Worm (Caenorhabditis elegans) whole organism, L3 larva: Measurements from ENCODE around the gene Y43C5A.3.
A peak's percentile ranks its signal among the peaks of the same experiment; 100 is the strongest.

Experiments used
- R02D3.7 ChIP-seq: fragments of 150-350 bp; optimal IDR thresholded peaks from 2 replicates; lab custom pipeline; 2014; ENCODE audit warnings: missing biosample characterization, missing genetic modification characterization
- ZK546.5 ChIP-seq: sonication (generic microtip); optimal IDR thresholded peaks from 2 replicates; lab custom pipeline; 2017; ENCODE audit warnings: missing biosample characterization, missing genetic modification characterization
- aly-2 ChIP-seq: fragments of 150-350 bp; optimal IDR thresholded peaks from 2 replicates; lab custom pipeline; 2014; ENCODE audit warnings: missing biosample characterization, missing genetic modification characterization
- ama-1 ChIP-seq: fragments of 150-350 bp; optimal IDR thresholded peaks from 2 replicates; lab custom pipeline; 2018
- ceh-82 ChIP-seq: fragments of 150-350 bp; optimal IDR thresholded peaks from 2 replicates; lab custom pipeline; 2014; ENCODE audit warnings: missing biosample characterization, missing genetic modification characterization
- ceh-9 ChIP-seq: sonication (generic microtip); optimal IDR thresholded peaks from 2 replicates; lab custom pipeline; 2018; ENCODE audit warnings: missing biosample characterization, missing genetic modification characterization
- daf-12 ChIP-seq: fragments of 150-350 bp; optimal IDR thresholded peaks from 2 replicates; lab custom pipeline; 2014; ENCODE audit warnings: missing biosample characterization, missing genetic modification reagents, missing genetic modification characterization
- egl-27 ChIP-seq: sonication (generic microtip); optimal IDR thresholded peaks from 4 replicates; lab custom pipeline; 2017; ENCODE audit warnings: missing biosample characterization, missing genetic modification reagents, missing genetic modification characterization
- egl-5 ChIP-seq: fragments of 150-350 bp; optimal IDR thresholded peaks from 2 replicates; lab custom pipeline; 2017; ENCODE audit warnings: missing biosample characterization, missing genetic modification reagents, missing genetic modification characterization, inconsistent platforms
- elt-1 ChIP-seq: fragments of 150-350 bp; optimal IDR thresholded peaks from 2 replicates; lab custom pipeline; 2014; ENCODE audit warnings: missing biosample characterization, missing genetic modification characterization
- elt-2 ChIP-seq: sonication (generic microtip); optimal IDR thresholded peaks from 2 replicates; lab custom pipeline; 2016; ENCODE audit warnings: missing genetic modification reagents, mild to moderate bottlenecking, missing genetic modification characterization, missing compliant biosample characterization
- elt-3 ChIP-seq, 3 experiments: fragments of 150-350 bp in 1 of 3; sonication (generic microtip) in 2 of 3; optimal IDR thresholded peaks; 2 replicates in 2 of 3; 4 replicates in 1 of 3; lab custom pipeline; 2014 to 2017; ENCODE audit warnings: missing biosample characterization in 3 of 3, missing genetic modification characterization in 3 of 3
- eor-1 ChIP-seq, 2 experiments: fragments of 150-350 bp; optimal IDR thresholded peaks; 2 replicates each; lab custom pipeline; 2014 to 2018; ENCODE audit warnings: missing biosample characterization in 2 of 2, missing genetic modification characterization in 2 of 2
- fkh-10 ChIP-seq: sonication (generic microtip); optimal IDR thresholded peaks from 2 replicates; lab custom pipeline; 2017; ENCODE audit warnings: missing biosample characterization, missing genetic modification reagents, missing genetic modification characterization
- fkh-2 ChIP-seq: fragments of 150-350 bp; optimal IDR thresholded peaks from 2 replicates; lab custom pipeline; 2014; ENCODE audit warnings: missing biosample characterization, missing genetic modification reagents, missing genetic modification characterization
- fos-1 ChIP-seq: fragments of 150-350 bp; optimal IDR thresholded peaks from 2 replicates; lab custom pipeline; 2014; ENCODE audit warnings: missing biosample characterization, missing genetic modification characterization
- hmg-11 ChIP-seq: sonication (generic microtip); optimal IDR thresholded peaks from 2 replicates; lab custom pipeline; 2016; ENCODE audit warnings: missing genetic modification characterization, missing compliant biosample characterization
- jun-1 ChIP-seq: fragments of 150-350 bp; optimal IDR thresholded peaks from 2 replicates; lab custom pipeline; 2014; ENCODE audit warnings: missing biosample characterization, missing genetic modification reagents, missing genetic modification characterization
- lin-15B ChIP-seq: fragments of 150-350 bp; optimal IDR thresholded peaks from 2 replicates; lab custom pipeline; 2014; ENCODE audit warnings: missing biosample characterization, missing genetic modification characterization
- lsy-12 ChIP-seq: sonication (generic microtip); optimal IDR thresholded peaks from 2 replicates; lab custom pipeline; 2016; ENCODE audit warnings: mild to moderate bottlenecking, missing genetic modification characterization, missing compliant biosample characterization
- mdl-1 ChIP-seq: fragments of 150-350 bp; optimal IDR thresholded peaks from 2 replicates; lab custom pipeline; 2014; ENCODE audit warnings: missing biosample characterization, missing genetic modification characterization
- mml-1 ChIP-seq: fragments of 150-350 bp; sonication (generic microtip); optimal IDR thresholded peaks from 3 replicates; lab custom pipeline; 2014; ENCODE audit warnings: missing biosample characterization, missing genetic modification characterization
- nfya-1 ChIP-seq: sonication (generic microtip); optimal IDR thresholded peaks from 2 replicates; lab custom pipeline; 2017; ENCODE audit warnings: missing genetic modification characterization, mild to moderate bottlenecking, missing compliant biosample characterization, antibody characterized with exemption, moderate library complexity; ENCODE audit not compliant: insufficient read depth
- nhr-23 ChIP-seq: fragments of 150-350 bp; optimal IDR thresholded peaks from 2 replicates; lab custom pipeline; 2014; ENCODE audit warnings: missing biosample characterization, missing genetic modification reagents, missing genetic modification characterization
- nhr-237 ChIP-seq: fragments of 150-350 bp; optimal IDR thresholded peaks from 2 replicates; lab custom pipeline; 2014; ENCODE audit warnings: missing biosample characterization, missing genetic modification characterization
- nhr-25 ChIP-seq: sonication (generic microtip); optimal IDR thresholded peaks from 2 replicates; lab custom pipeline; 2017; ENCODE audit warnings: missing biosample characterization, missing genetic modification characterization
- nhr-28 ChIP-seq: fragments of 150-350 bp; optimal IDR thresholded peaks from 2 replicates; lab custom pipeline; 2014; ENCODE audit warnings: missing biosample characterization, missing genetic modification characterization
- nhr-43 ChIP-seq: sonication (generic microtip); optimal IDR thresholded peaks from 2 replicates; lab custom pipeline; 2016; ENCODE audit warnings: mild to moderate bottlenecking, missing genetic modification characterization, missing compliant biosample characterization; ENCODE audit not compliant: poor library complexity, severe bottlenecking
- nhr-67 ChIP-seq: fragments of 150-350 bp; optimal IDR thresholded peaks from 2 replicates; lab custom pipeline; 2014; ENCODE audit warnings: missing biosample characterization, missing genetic modification characterization
- nhr-76 ChIP-seq: fragments of 150-350 bp; sonication (generic microtip); optimal IDR thresholded peaks from 5 replicates; lab custom pipeline; 2014; ENCODE audit warnings: missing biosample characterization, missing genetic modification characterization
- nhr-77 ChIP-seq: fragments of 150-350 bp; optimal IDR thresholded peaks from 2 replicates; lab custom pipeline; 2014; ENCODE audit warnings: missing biosample characterization, missing genetic modification characterization
- pha-4 ChIP-seq: fragments of 150-350 bp; optimal IDR thresholded peaks from 2 replicates; lab custom pipeline; 2014; ENCODE audit warnings: missing biosample characterization, missing genetic modification reagents, missing genetic modification characterization
- pqm-1 ChIP-seq: fragments of 150-350 bp; optimal IDR thresholded peaks from 2 replicates; lab custom pipeline; 2017; ENCODE audit warnings: missing biosample characterization, missing genetic modification characterization, inconsistent platforms
- snpc-4 ChIP-seq: fragments of 150-350 bp; optimal IDR thresholded peaks from 2 replicates; lab custom pipeline; 2014; ENCODE audit warnings: missing biosample characterization, missing genetic modification characterization
- tbx-2 ChIP-seq: sonication (generic microtip); optimal IDR thresholded peaks from 2 replicates; lab custom pipeline; 2016; ENCODE audit warnings: mild to moderate bottlenecking, missing genetic modification characterization, missing compliant biosample characterization
- unc-39 ChIP-seq: sonication (generic microtip); optimal IDR thresholded peaks from 4 replicates; lab custom pipeline; 2017; ENCODE audit warnings: missing biosample characterization, missing genetic modification characterization
- unc-62 ChIP-seq: fragments of 150-350 bp; sonication (generic microtip); optimal IDR thresholded peaks from 4 replicates; lab custom pipeline; 2014; ENCODE audit warnings: missing biosample characterization, missing genetic modification reagents, missing genetic modification characterization
- zag-1 ChIP-seq: fragments of 150-350 bp; optimal IDR thresholded peaks from 2 replicates; lab custom pipeline; 2014; ENCODE audit warnings: missing biosample characterization, missing genetic modification characterization
- ztf-11 ChIP-seq: fragments of 150-350 bp; optimal IDR thresholded peaks from 2 replicates; lab custom pipeline; 2014; ENCODE audit warnings: missing biosample characterization, missing genetic modification characterization
- ztf-4 ChIP-seq: fragments of 150-350 bp; optimal IDR thresholded peaks from 2 replicates; lab custom pipeline; 2014; ENCODE audit warnings: missing biosample characterization, missing genetic modification characterization

Y43C5A.3 gene

DNA sequence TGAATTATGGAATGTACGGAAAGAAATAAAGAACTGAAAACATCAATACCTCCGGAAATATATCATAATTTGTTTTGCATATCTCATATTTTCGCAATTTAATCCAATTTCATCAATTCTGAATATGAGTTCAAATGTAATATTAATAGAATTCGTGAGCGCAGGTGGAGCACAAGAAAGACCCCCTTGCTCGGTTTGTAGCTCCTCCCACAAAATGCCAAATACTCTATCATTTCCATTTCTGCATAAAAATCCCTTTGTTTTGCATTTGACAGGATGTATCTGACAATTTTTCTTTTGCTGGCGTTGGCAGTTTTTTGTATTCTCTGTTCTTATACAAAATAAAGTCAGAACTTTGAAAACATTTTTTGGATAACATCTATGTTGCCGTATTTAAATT, 1.2 kb downstream of the Y43C5A.3 start:
- TF ChIP-seq ceh-9 (tag; lab: Kevin White, UChicago) (no peak), pha-4 (no peak), nhr-67 (no peak), pqm-1 (no peak), aly-2 (tag; lab: Kevin White, UChicago) (no peak), zag-1 (tag; lab: Kevin White, UChicago) (no peak), mml-1 (no peak), elt-1 (tag; lab: Kevin White, UChicago) (no peak), nhr-76 (tag; lab: Kevin White, UChicago) (no peak), fkh-2 (tag; lab: Kevin White, UChicago) (no peak), nhr-43 (tag; lab: Kevin White, UChicago) (no peak), daf-12 (tag; lab: Kevin White, UChicago) (no peak)

DNA sequence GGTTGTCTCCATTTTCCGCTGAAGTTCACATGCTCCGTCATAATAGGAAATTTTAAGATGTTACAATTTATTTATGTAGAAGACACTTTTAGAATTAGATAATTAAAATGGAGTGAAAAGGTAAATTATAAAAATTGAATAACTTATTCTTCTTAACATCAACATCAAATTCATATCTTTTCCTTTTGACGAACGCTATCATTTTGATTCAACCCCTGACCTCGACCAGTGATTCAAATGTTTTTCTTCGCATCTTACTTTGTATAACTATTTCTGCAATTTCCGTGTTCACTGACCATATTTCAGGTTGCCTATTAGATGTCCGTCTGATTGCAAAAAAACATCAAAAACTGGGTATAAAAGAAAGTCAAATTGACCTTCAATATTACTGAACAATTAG, 3.1 kb downstream of the Y43C5A.3 start, which contains the start of gene Y43C5A.7:
Y43C5A.7 (plus strand) TSS at position 301 of the 400 bp plus-strand sequence.
- TF ChIP-seq snpc-4 (tag; lab: Kevin White, UChicago), result no peak
- no peak for TF ChIP-seq elt-3 (tag; optimal IDR thresholded peaks at IDR 0.05; lab: Kevin White, UChicago)
- no peak for TF ChIP-seq nhr-76 (tag; lab: Kevin White, UChicago)
- no peak for TF ChIP-seq nhr-237 (tag; lab: Kevin White, UChicago)
- TF ChIP-seq ztf-4, result no peak
- no peak for TF ChIP-seq eor-1 (tag; optimal IDR thresholded peaks at IDR 0.05; lab: Kevin White, UChicago)

DNA sequence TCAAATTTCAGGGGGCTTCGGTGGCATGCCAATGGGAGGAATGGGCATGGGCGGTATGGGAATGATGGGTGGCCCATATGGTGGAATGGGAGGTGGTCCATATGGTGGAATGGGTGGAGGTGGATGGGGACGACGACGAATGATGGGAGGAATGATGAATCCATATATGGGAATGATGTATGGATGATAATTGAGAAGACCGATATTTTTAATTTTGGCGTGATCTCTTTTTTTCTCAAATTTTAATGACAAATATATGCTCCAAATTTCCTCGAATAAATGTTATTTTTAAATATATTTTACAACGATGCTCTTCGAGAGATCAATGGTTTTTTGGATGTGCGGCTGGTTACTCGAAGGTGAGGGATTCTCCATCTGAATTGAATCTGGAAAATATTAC, 3.9 kb downstream of the Y43C5A.3 start, which contains the start of gene Y43C5A.4:
Y43C5A.4 (plus strand) TSS at position 301 of the 400 bp plus-strand sequence.
- TF ChIP-seq nhr-23 (tag; lab: Kevin White, UChicago) (no peak), unc-62 (GFP tag; lab: Kevin White, UChicago) (no peak), lsy-12 (tag; lab: Kevin White, UChicago) (no peak), nhr-67 (no peak), nhr-76 (tag; lab: Kevin White, UChicago) (no peak), ztf-4 (no peak), hmg-11 (no peak), elt-2 (no peak), elt-3 (tag; optimal IDR thresholded peaks at IDR 0.05; lab: Kevin White, UChicago) (no peak), eor-1 (tag; optimal IDR thresholded peaks at IDR 0.05; lab: Kevin White, UChicago) (no peak), nhr-77 (no peak), fkh-10 (GFP tag; lab: Kevin White, UChicago) (no peak), unc-39 (tag; lab: Kevin White, UChicago) (no peak), zag-1 (tag; lab: Kevin White, UChicago) (no peak), tbx-2 (tag; lab: Kevin White, UChicago) (no peak), ztf-11 (no peak), fkh-2 (tag; lab: Kevin White, UChicago) (no peak), fos-1 (no peak), elt-1 (tag; lab: Kevin White, UChicago) (no peak), nhr-237 (tag; lab: Kevin White, UChicago) (no peak)
- TF ChIP-seq, all 47 proteins: peak for 0

ce11 chrIV:10281482-10281881, 7.6 kb downstream of the Y43C5A.3 start, which contains the start of gene thk-1:
TSS of gene thk-1 (minus strand) at chrIV:10281582.
- TF ChIP-seq pqm-1, result peak; percentile 15
- peak; percentile 42 for TF ChIP-seq elt-2
- no peak for TF ChIP-seq R02D3.7 (tag; lab: Kevin White, UChicago)
- no peak for TF ChIP-seq nhr-23 (tag; lab: Kevin White, UChicago)
- TF ChIP-seq nhr-43 (tag; lab: Kevin White, UChicago), result no peak
- TF ChIP-seq, all 47 proteins: peak for 2

DNA sequence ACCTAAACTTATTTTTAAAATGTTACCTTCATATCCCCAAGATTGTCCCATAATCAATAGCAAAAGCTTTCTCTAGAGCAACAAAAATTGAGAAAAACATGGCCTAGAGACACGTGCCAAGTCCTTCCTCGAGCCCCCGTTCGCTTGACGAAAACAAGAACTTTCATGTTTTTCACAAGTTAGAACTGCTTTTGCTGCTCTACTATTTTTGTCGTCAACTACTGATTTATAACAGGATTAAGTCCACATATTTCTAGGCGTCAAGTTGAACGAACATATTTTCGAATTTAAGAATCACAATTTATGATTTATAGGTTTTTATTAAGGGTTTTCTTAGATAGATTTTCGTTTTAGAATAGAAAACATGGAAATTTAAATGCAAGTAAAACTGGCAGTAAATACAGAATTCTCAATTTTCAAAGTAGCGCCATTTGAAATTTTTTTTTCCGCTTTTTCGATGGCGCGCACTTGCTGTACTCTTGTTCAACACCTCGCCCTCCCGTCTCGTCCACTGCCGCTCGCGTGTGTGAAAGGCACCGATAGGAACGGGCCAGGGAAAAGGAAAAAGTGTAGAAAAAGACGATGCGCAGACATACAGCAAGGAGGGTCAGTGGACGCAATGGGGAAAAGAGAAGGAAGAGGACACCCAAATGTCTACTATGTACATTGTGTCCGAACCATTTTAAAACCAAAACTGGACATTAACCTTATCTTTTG, 10.5 kb downstream of the Y43C5A.3 start, which contains the start of gene rad-51:
rad-51 (minus strand) TSS at position 51 of the 717 bp plus-strand sequence.
- TF ChIP-seq nfya-1 (tag; lab: Kevin White, UChicago) (peak; percentile 86), zag-1 (tag; lab: Kevin White, UChicago) (no peak), ztf-4 (no peak), fkh-10 (GFP tag; lab: Kevin White, UChicago) (no peak), lin-15B (tag; lab: Kevin White, UChicago) (peak; percentile 85), ZK546.5 (no peak), elt-2 (peak; percentile 54), elt-1 (tag; lab: Kevin White, UChicago) (no peak), hmg-11 (peak; percentile 88), egl-5 (tag; lab: Kevin White, UChicago) (no peak), egl-27 (tag; lab: Kevin White, UChicago) (peak; percentile 9), R02D3.7 (tag; lab: Kevin White, UChicago) (no peak), ama-1 (lab: Kevin White, UChicago) (no peak), fos-1 (no peak), elt-3 (tag; optimal IDR thresholded peaks at IDR 0.05; lab: Kevin White, UChicago) (no peak), nhr-67 (no peak), nhr-43 (tag; lab: Kevin White, UChicago) (no peak), jun-1 (tag; lab: Kevin White, UChicago) (no peak), aly-2 (tag; lab: Kevin White, UChicago) (no peak), nhr-25 (tag; lab: Kevin White, UChicago) (peak; percentile 68), mdl-1 (tag; lab: Kevin White, UChicago) (no peak), pha-4 (peak; percentile 88), nhr-28 (tag; lab: Kevin White, UChicago) (no peak), ceh-82 (tag; lab: Kevin White, UChicago) (no peak), daf-12 (tag; lab: Kevin White, UChicago) (no peak), nhr-77 (no peak), snpc-4 (tag; lab: Kevin White, UChicago) (peak; percentile 73)
